Worm (Caenorhabditis elegans) whole organism, L1 larva: ENCODE results near the gene C36A4.10.
"Not testable (repeated sequence)": the region's sequence is repeated elsewhere in the genome, so short reads cannot be mapped to it uniquely, and the experiment has no call there.

Experiments
- C16A3.4 ChIP-seq: fragments of 150-350 bp; optimal IDR thresholded peaks from 2 replicates; lab custom pipeline; 2014; ENCODE audit warnings: missing biosample characterization, missing genetic modification characterization
- C34B4.2 ChIP-seq: sonication (generic microtip); optimal IDR thresholded peaks from 2 replicates; lab custom pipeline; 2017; ENCODE audit warnings: mild to moderate bottlenecking, missing genetic modification characterization, missing compliant biosample characterization
- ama-1 ChIP-seq: fragments of 150-350 bp; optimal IDR thresholded peaks from 2 replicates; lab custom pipeline; 2014
- blmp-1 ChIP-seq: fragments of 150-350 bp; optimal IDR thresholded peaks from 2 replicates; lab custom pipeline; 2014; ENCODE audit warnings: missing biosample characterization, missing genetic modification characterization
- ceh-88 ChIP-seq: fragments of 200-800 bp; sonication (Bioruptor generic); IDR thresholded peaks from 2 replicates; pipeline ENCODE4 v1.3.6; 2022; ENCODE audit warnings: missing genetic modification characterization, missing compliant biosample characterization
- efl-1 ChIP-seq, 4 experiments: fragments of 150-350 bp; optimal IDR thresholded peaks in 3 of 4; peaks in 1 of 4; 1 replicate in 1 of 4; 2 replicates in 3 of 4; lab custom pipeline; 2014; ENCODE audit warnings: missing biosample characterization in 2 of 4, missing genetic modification characterization in 2 of 4, missing genetic modification reagents in 2 of 4
- elt-2 ChIP-seq: sonication (generic microtip); optimal IDR thresholded peaks from 2 replicates; lab custom pipeline; 2016; ENCODE audit warnings: missing genetic modification characterization, mild to moderate bottlenecking, inconsistent platforms, missing compliant biosample characterization, missing genetic modification reagents
- fkh-10 ChIP-seq: sonication (generic microtip); optimal IDR thresholded peaks from 2 replicates; lab custom pipeline; 2017; ENCODE audit warnings: missing biosample characterization, missing genetic modification reagents, missing genetic modification characterization
- fkh-4 ChIP-seq: sonication (generic microtip); optimal IDR thresholded peaks from 2 replicates; lab custom pipeline; 2016; ENCODE audit warnings: missing compliant biosample characterization, missing genetic modification characterization, borderline replicate concordance
- fos-1 ChIP-seq: fragments of 150-350 bp; optimal IDR thresholded peaks from 2 replicates; lab custom pipeline; 2014; ENCODE audit warnings: missing biosample characterization, missing genetic modification characterization
- hlh-17 ChIP-seq: fragments of 200-800 bp; sonication (Bioruptor generic); optimal IDR thresholded peaks from 2 replicates; lab custom pipeline; 2018; ENCODE audit warnings: missing genetic modification characterization, mild to moderate bottlenecking, missing compliant biosample characterization, moderate library complexity, borderline replicate concordance
- hpl-2 ChIP-seq: fragments of 150-350 bp; optimal IDR thresholded peaks from 2 replicates; lab custom pipeline; 2014; ENCODE audit warnings: missing biosample characterization, missing genetic modification reagents, missing genetic modification characterization
- jun-1 ChIP-seq: fragments of 150-350 bp; optimal IDR thresholded peaks from 2 replicates; lab custom pipeline; 2014; ENCODE audit warnings: missing biosample characterization, missing genetic modification reagents, missing genetic modification characterization
- lin-14 ChIP-seq: fragments of 200-800 bp; sonication (Bioruptor generic); optimal IDR thresholded peaks from 2 replicates; lab custom pipeline; 2018; ENCODE audit warnings: mild to moderate bottlenecking, missing genetic modification characterization, moderate library complexity, missing compliant biosample characterization
- lir-3 ChIP-seq: sonication (generic microtip); optimal IDR thresholded peaks from 2 replicates; lab custom pipeline; 2016; ENCODE audit warnings: mild to moderate bottlenecking, missing genetic modification characterization, moderate library complexity, missing compliant biosample characterization; ENCODE audit not compliant: poor library complexity
- lsy-2 ChIP-seq, 2 experiments: fragments of 150-350 bp; optimal IDR thresholded peaks; 2 replicates each; lab custom pipeline; 2014; ENCODE audit warnings: missing biosample characterization in 2 of 2, missing genetic modification characterization in 2 of 2
- nhr-19 ChIP-seq: fragments of 200-800 bp; sonication (Bioruptor generic); conservative IDR thresholded peaks from 2 replicates; pipeline ENCODE4 v1.3.6; 2022; ENCODE audit warnings: missing genetic modification characterization, missing compliant biosample characterization
- nhr-20 ChIP-seq: sonication (generic microtip); optimal IDR thresholded peaks from 2 replicates; lab custom pipeline; 2016; ENCODE audit warnings: mild to moderate bottlenecking, missing genetic modification characterization, missing compliant biosample characterization
- nhr-237 ChIP-seq: fragments of 150-350 bp; optimal IDR thresholded peaks from 2 replicates; lab custom pipeline; 2014; ENCODE audit warnings: missing biosample characterization, missing genetic modification characterization
- nhr-28 ChIP-seq: fragments of 150-350 bp; optimal IDR thresholded peaks from 2 replicates; lab custom pipeline; 2014; ENCODE audit warnings: missing biosample characterization, missing genetic modification characterization
- nhr-71 ChIP-seq: sonication (generic microtip); optimal IDR thresholded peaks from 2 replicates; lab custom pipeline; 2016; ENCODE audit warnings: mild to moderate bottlenecking, missing genetic modification characterization, moderate library complexity, missing compliant biosample characterization
- nhr-76 ChIP-seq: sonication (generic microtip); optimal IDR thresholded peaks from 2 replicates; lab custom pipeline; 2017; ENCODE audit warnings: missing biosample characterization, missing genetic modification characterization
- nhr-84 ChIP-seq: sonication (generic microtip); optimal IDR thresholded peaks from 2 replicates; lab custom pipeline; 2017; ENCODE audit warnings: missing biosample characterization, missing genetic modification characterization
- nhr-90 ChIP-seq: sonication (generic microtip); optimal IDR thresholded peaks from 2 replicates; lab custom pipeline; 2016; ENCODE audit warnings: mild to moderate bottlenecking, missing genetic modification characterization, missing compliant biosample characterization; ENCODE audit not compliant: poor library complexity
- pag-3 ChIP-seq: sonication (generic microtip); optimal IDR thresholded peaks from 2 replicates; lab custom pipeline; 2017; ENCODE audit warnings: missing genetic modification characterization, mild to moderate bottlenecking, missing compliant biosample characterization, antibody characterized with exemption, borderline replicate concordance; ENCODE audit not compliant: insufficient read depth
- rnt-1 ChIP-seq: sonication (generic microtip); optimal IDR thresholded peaks from 2 replicates; lab custom pipeline; 2016; ENCODE audit warnings: mild to moderate bottlenecking, missing genetic modification characterization, moderate library complexity, missing compliant biosample characterization
- snpc-4 ChIP-seq: fragments of 150-350 bp; optimal IDR thresholded peaks from 2 replicates; lab custom pipeline; 2014; ENCODE audit warnings: missing biosample characterization, missing genetic modification characterization
- snu-23 ChIP-seq: sonication (generic microtip); optimal IDR thresholded peaks from 2 replicates; lab custom pipeline; 2016; ENCODE audit warnings: missing genetic modification characterization, missing compliant biosample characterization
- sox-4 ChIP-seq: sonication (generic microtip); optimal IDR thresholded peaks from 2 replicates; lab custom pipeline; 2016; ENCODE audit warnings: missing genetic modification characterization, missing compliant biosample characterization
- unc-30 ChIP-seq: sonication (generic microtip); optimal IDR thresholded peaks from 2 replicates; lab custom pipeline; 2017; ENCODE audit warnings: missing biosample characterization, missing genetic modification characterization
- unc-62 ChIP-seq: fragments of 150-350 bp; optimal IDR thresholded peaks from 2 replicates; lab custom pipeline; 2014; ENCODE audit warnings: missing biosample characterization, missing genetic modification reagents, missing genetic modification characterization
- unc-98 ChIP-seq: fragments of 200-800 bp; sonication (Bioruptor generic); IDR thresholded peaks from 2 replicates; pipeline ENCODE4 v1.3.6; 2022; ENCODE audit warnings: missing genetic modification characterization, missing compliant biosample characterization
- xbp-1 ChIP-seq: sonication (generic microtip); optimal IDR thresholded peaks from 2 replicates; lab custom pipeline; 2016; ENCODE audit warnings: missing genetic modification characterization, missing compliant biosample characterization

Gene C36A4.10

ce11 chrIII:3852030-3852579, 20.8 kb upstream of the C36A4.10 start, which contains the start of gene cyp-25A4:
TSS of gene cyp-25A4 (minus strand) at chrIII:3852080.
- TF ChIP-seq lsy-2 (tag; optimal IDR thresholded peaks at IDR 0.05; lab: Kevin White, UChicago) (peak in 1 of 2 experiments; percentile 9), nhr-19 (GFP tag; lab: Robert Waterston, UW) (peak; percentile 53)

ce11 chrIII:3844746-3845145, 13.5 kb upstream of the C36A4.10 start, which contains the start of gene maph-1.3:
TSS of gene maph-1.3 (plus strand) at chrIII:3844893.
- TF ChIP-seq nhr-237; nhr-28 (tag; lab: Kevin White, UChicago); unc-62 (GFP tag; lab: Kevin White, UChicago): not testable (repeated sequence)

ce11 chrIII:3843514-3843913, 12.2 kb upstream of the C36A4.10 start, which contains the start of gene C36A4.4:
TSS of gene C36A4.4 (minus strand) at chrIII:3843614.
- TF ChIP-seq nhr-28 (tag; lab: Kevin White, UChicago); unc-30 (tag; lab: Kevin White, UChicago); ama-1: not testable (repeated sequence)

ce11 chrIII:3840279-3840678, 9.0 kb upstream of the C36A4.10 start, which contains the start of gene C36A4.11:
TSS of gene C36A4.11 (plus strand) at chrIII:3840579.
- not testable (repeated sequence) for TF ChIP-seq nhr-90; nhr-76; lir-3 (tag; lab: Kevin White, UChicago)
- TF ChIP-seq, all 84 proteins: peak for 0; not testable (repeated sequence) for 84

ce11 chrIII:3839635-3840034, 8.4 kb upstream of the C36A4.10 start, which contains the start of gene cyp-25A3:
TSS of gene cyp-25A3 (minus strand) at chrIII:3839735.
- no peak for TF ChIP-seq xbp-1 (tag; lab: Kevin White, UChicago)
- TF ChIP-seq blmp-1 = peak; percentile 15

- no peak for TF ChIP-seq pag-3 (tag; lab: Kevin White, UChicago)
- no peak for TF ChIP-seq efl-1 (optimal IDR thresholded peaks at IDR 0.05; lab: Kevin White, UChicago)
- TF ChIP-seq efl-1 (GFP tag; optimal IDR thresholded peaks at IDR 0.05 in 1 of 2; lab: Kevin White, UChicago) = peak in 1 of 2 experiments; percentile 66
- TF ChIP-seq rnt-1 (tag; lab: Kevin White, UChicago) = no peak
- no peak for TF ChIP-seq sox-4
- TF ChIP-seq nhr-20 = peak; percentile 6
- no peak for TF ChIP-seq ama-1
- peak; percentile 73 for TF ChIP-seq elt-2 (tag; lab: Kevin White, UChicago)
- TF ChIP-seq unc-98 = no peak
- TF ChIP-seq snpc-4 (tag; lab: Kevin White, UChicago) = no peak
- TF ChIP-seq nhr-84 (tag; lab: Kevin White, UChicago) = no peak
Measured at ce11 chrIII:3834800-3835271, 3.6 kb upstream of the C36A4.10 start, which contains the start of gene cyp-25A2. TSS of gene cyp-25A2 (plus strand) at chrIII:3835221.

ce11 chrIII:3832291-3832690, 1.0 kb upstream of the C36A4.10 start, which contains the start of gene cyp-25A1:
TSS of gene cyp-25A1 (plus strand) at chrIII:3832591.
- TF ChIP-seq ceh-88 (GFP tag; lab: Robert Waterston, UW) = no peak
- no peak for TF ChIP-seq fkh-4
- no peak for TF ChIP-seq C34B4.2 (tag; lab: Kevin White, UChicago)
- TF ChIP-seq C16A3.4 (tag; lab: Kevin White, UChicago) = no peak
- no peak for TF ChIP-seq hlh-17 (GFP tag; lab: Kevin White, UChicago)
- TF ChIP-seq unc-98 = no peak
- no peak for TF ChIP-seq fos-1
- TF ChIP-seq nhr-71 = no peak
- no peak for TF ChIP-seq jun-1 (tag; lab: Kevin White, UChicago)
- no peak for TF ChIP-seq nhr-84 (tag; lab: Kevin White, UChicago)
- no peak for TF ChIP-seq fkh-10
- TF ChIP-seq lin-14 (GFP tag; lab: Kevin White, UChicago) = no peak
- no peak for TF ChIP-seq snu-23 (GFP tag; lab: Kevin White, UChicago)
- TF ChIP-seq hpl-2 (GFP tag; lab: Kevin White, UChicago) = no peak
- no peak for TF ChIP-seq unc-62 (GFP tag; lab: Kevin White, UChicago)
